Fruit fly (Drosophila melanogaster): ENCODE measurements around the gene CG6428.
A peak's percentile ranks its signal among the peaks of the same experiment; 100 is the strongest.

The CG6428 gene

dm6 chrX:3931669-3932068, 36.8 kb downstream of the CG6428 start (continued):
- TF ChIP-seq CG10669 (GFP tag; optimal IDR thresholded peaks at IDR 0.05) (peak; percentile 51), cyc (GFP tag; optimal IDR thresholded peaks at IDR 0.05) (peak; percentile 3), Blimp-1 (GFP tag; optimal IDR thresholded peaks at IDR 0.05) (no peak), CG16779 (tag; optimal IDR thresholded peaks at IDR 0.05) (peak; percentile 16), Smox (GFP tag; optimal IDR thresholded peaks at IDR 0.05) (no peak), OdsH (GFP tag; optimal IDR thresholded peaks at IDR 0.05) (peak; percentile 45), Sox102F (GFP tag; optimal IDR thresholded peaks at IDR 0.05) (peak; percentile 27), CG34406 (GFP tag; optimal IDR thresholded peaks at IDR 0.05) (peak; percentile 29), vri (GFP tag; optimal IDR thresholded peaks at IDR 0.05) (no peak), Hr39 (GFP tag; optimal IDR thresholded peaks at IDR 0.05) (peak; percentile 12), CG31627 (GFP tag; optimal IDR thresholded peaks at IDR 0.05) (no peak), dsx (GFP tag; optimal IDR thresholded peaks at IDR 0.05; ENCODE audit: poor library complexity, severe bottlenecking) (peak; percentile 63), CG32006 (GFP tag; optimal IDR thresholded peaks at IDR 0.05) (peak; percentile 77), fd85E (GFP tag; optimal IDR thresholded peaks at IDR 0.05) (no peak), Gug (GFP tag; IDR thresholded peaks at IDR 0.05) (peak; percentile 59), lz (GFP tag; optimal IDR thresholded peaks at IDR 0.05) (peak; percentile 24), Eip93F (GFP tag; optimal IDR thresholded peaks at IDR 0.05) (no peak), svp (GFP tag) (peak; percentile 54), CG4318 (GFP tag; optimal IDR thresholded peaks at IDR 0.05) (peak; percentile 32), Hr38 (GFP tag; optimal IDR thresholded peaks at IDR 0.05) (no peak), CG3032 (tag; optimal IDR thresholded peaks at IDR 0.05) (peak; percentile 54), CG6808 (GFP tag; optimal IDR thresholded peaks at IDR 0.05) (peak; percentile 34), dac (GFP tag; optimal IDR thresholded peaks at IDR 0.05) (peak; percentile 36), Lpt (GFP tag; optimal IDR thresholded peaks at IDR 0.05) (peak; percentile 51), CG6163 (GFP tag; IDR thresholded peaks at IDR 0.05) (peak; percentile 79), ss (GFP tag; optimal IDR thresholded peaks at IDR 0.05) (peak; percentile 29 to 43), CG8119 (GFP tag; IDR thresholded peaks at IDR 0.05) (peak; percentile 71), Met (GFP tag; optimal IDR thresholded peaks at IDR 0.05) (peak; percentile 27), CG11902 (GFP tag; optimal IDR thresholded peaks at IDR 0.05) (no peak)

dm6 chrX:3930528-3931251, 37.8 kb downstream of the CG6428 start, which contains the start of gene CG42541:
Gene CG42541 (minus strand): TSS chrX:3930578.
- no peak for TF ChIP-seq net (GFP tag; optimal IDR thresholded peaks at IDR 0.05)
- no peak for TF ChIP-seq CG6854 (GFP tag; optimal IDR thresholded peaks at IDR 0.05)
- no peak for TF ChIP-seq Ets21C (GFP tag; optimal IDR thresholded peaks at IDR 0.05)
- TF ChIP-seq Eip78C (GFP tag): peak; percentile 19
- no peak for TF ChIP-seq lz (GFP tag; optimal IDR thresholded peaks at IDR 0.05)
- TF ChIP-seq cyc (GFP tag; optimal IDR thresholded peaks at IDR 0.05): no peak

dm6 chrX:3928520-3928919, 39.9 kb downstream of the CG6428 start:
- no peak for TF ChIP-seq CG11294 (GFP tag; IDR thresholded peaks at IDR 0.05)
- TF ChIP-seq Eip78C (GFP tag): peak; percentile 28
- no peak for TF ChIP-seq lz (GFP tag; optimal IDR thresholded peaks at IDR 0.05)
- peak; percentile 14 for TF ChIP-seq CG10669 (GFP tag; optimal IDR thresholded peaks at IDR 0.05)
- TF ChIP-seq eg (GFP tag; IDR thresholded peaks at IDR 0.05): 0 out of 3 replicates have a peak, but pooled peaks have one; percentile 36
- TF ChIP-seq CG6163 (GFP tag; IDR thresholded peaks at IDR 0.05): 0 out of 3 replicates have a peak, but pooled peaks have one; percentile 24
- TF ChIP-seq CG8119 (GFP tag; IDR thresholded peaks at IDR 0.05): 0 out of 3 replicates have a peak, but pooled peaks have one; percentile 14
- TF ChIP-seq Hr4 (GFP tag; optimal IDR thresholded peaks at IDR 0.05): peak; percentile 6
